Worm (Caenorhabditis elegans) whole organism, mixed stage, embryonic: ENCODE measurements around the gene rpi-2.

ENCODE experiments used
- bed-3 ChIP-seq: fragments of 200-800 bp; sonication (Bioruptor generic); optimal IDR thresholded peaks from 3 replicates; lab custom pipeline; 2018; ENCODE audit warnings: mild to moderate bottlenecking, missing genetic modification characterization, moderate library complexity, missing compliant biosample characterization
- blmp-1 ChIP-seq: fragments of 150-350 bp; optimal IDR thresholded peaks from 2 replicates; lab custom pipeline; 2014; ENCODE audit warnings: missing biosample characterization, missing genetic modification characterization
- ceh-43 ChIP-seq: fragments of 200-800 bp; sonication (Bioruptor generic); optimal IDR thresholded peaks from 2 replicates; lab custom pipeline; 2018; ENCODE audit warnings: mild to moderate bottlenecking, missing genetic modification characterization, moderate library complexity, missing compliant biosample characterization
- ceh-83 ChIP-seq: fragments of 200-800 bp; sonication (Bioruptor generic); optimal IDR thresholded peaks from 2 replicates; lab custom pipeline; 2018; ENCODE audit warnings: mild to moderate bottlenecking, missing genetic modification characterization, missing compliant biosample characterization
- ces-1 ChIP-seq: fragments of 150-350 bp; optimal IDR thresholded peaks from 2 replicates; lab custom pipeline; 2014; ENCODE audit warnings: missing biosample characterization, missing genetic modification reagents, missing genetic modification characterization
- cnd-1 ChIP-seq: fragments of 200-800 bp; sonication (Bioruptor generic); optimal IDR thresholded peaks from 2 replicates; lab custom pipeline; 2018; ENCODE audit warnings: mild to moderate bottlenecking, missing genetic modification characterization, missing compliant biosample characterization
- elt-1 ChIP-seq: sonication (generic microtip); optimal IDR thresholded peaks from 2 replicates; lab custom pipeline; 2017; ENCODE audit warnings: missing genetic modification characterization, mild to moderate bottlenecking, missing compliant biosample characterization, antibody characterized with exemption, moderate library complexity, borderline replicate concordance; ENCODE audit not compliant: insufficient read depth
- elt-3 ChIP-seq: fragments of 150-350 bp; optimal IDR thresholded peaks from 2 replicates; lab custom pipeline; 2014; ENCODE audit warnings: missing biosample characterization, missing genetic modification characterization
- flh-1 ChIP-seq: fragments of 200-800 bp; sonication (Bioruptor generic); optimal IDR thresholded peaks from 2 replicates; lab custom pipeline; 2018; ENCODE audit warnings: mild to moderate bottlenecking, missing genetic modification characterization, moderate library complexity, missing compliant biosample characterization
- ham-2 ChIP-seq: fragments of 200-800 bp; sonication (Bioruptor generic); optimal IDR thresholded peaks from 2 replicates; lab custom pipeline; 2018; ENCODE audit warnings: mild to moderate bottlenecking, missing genetic modification characterization, missing compliant biosample characterization
- lin-13 ChIP-seq: fragments of 150-350 bp; optimal IDR thresholded peaks from 2 replicates; lab custom pipeline; 2014; ENCODE audit warnings: missing biosample characterization, missing genetic modification characterization
- lin-32 ChIP-seq: fragments of 200-800 bp; sonication (Bioruptor generic); optimal IDR thresholded peaks from 2 replicates; lab custom pipeline; 2018; ENCODE audit warnings: mild to moderate bottlenecking, missing genetic modification characterization, missing compliant biosample characterization
- lsy-2 ChIP-seq: fragments of 150-350 bp; optimal IDR thresholded peaks from 2 replicates; lab custom pipeline; 2014; ENCODE audit warnings: missing biosample characterization, missing genetic modification characterization
- mab-5 ChIP-seq: fragments of 150-350 bp; optimal IDR thresholded peaks from 2 replicates; lab custom pipeline; 2014; ENCODE audit warnings: missing biosample characterization, missing genetic modification characterization
- mep-1 ChIP-seq: fragments of 150-350 bp; optimal IDR thresholded peaks from 2 replicates; lab custom pipeline; 2017; ENCODE audit warnings: missing biosample characterization, missing genetic modification reagents, missing genetic modification characterization, inconsistent platforms
- mls-2 ChIP-seq: sonication (generic microtip); optimal IDR thresholded peaks from 2 replicates; lab custom pipeline; 2016; ENCODE audit warnings: mild to moderate bottlenecking, missing genetic modification characterization, moderate library complexity, missing compliant biosample characterization
- nhr-12 ChIP-seq: fragments of 150-350 bp; optimal IDR thresholded peaks from 2 replicates; lab custom pipeline; 2014; ENCODE audit warnings: missing biosample characterization, missing genetic modification characterization
- nhr-237 ChIP-seq: fragments of 150-350 bp; optimal IDR thresholded peaks from 2 replicates; lab custom pipeline; 2014; ENCODE audit warnings: missing biosample characterization, missing genetic modification characterization
- nhr-76 ChIP-seq: sonication (generic microtip); optimal IDR thresholded peaks from 2 replicates; lab custom pipeline; 2017; ENCODE audit warnings: missing biosample characterization, missing genetic modification characterization
- pha-4 ChIP-seq: fragments of 150-350 bp; optimal IDR thresholded peaks from 2 replicates; lab custom pipeline; 2018; ENCODE audit warnings: missing biosample characterization, missing genetic modification reagents, missing genetic modification characterization
- sem-2 ChIP-seq: fragments of 200-800 bp; sonication (Bioruptor generic); optimal IDR thresholded peaks from 2 replicates; lab custom pipeline; 2018; ENCODE audit warnings: mild to moderate bottlenecking, missing genetic modification characterization, missing compliant biosample characterization
- snpc-4 ChIP-seq: fragments of 150-350 bp; optimal IDR thresholded peaks from 2 replicates; lab custom pipeline; 2014; ENCODE audit warnings: missing biosample characterization, missing genetic modification characterization
- tbx-8 ChIP-seq: fragments of 200-800 bp; sonication (Bioruptor generic); optimal IDR thresholded peaks from 2 replicates; lab custom pipeline; 2018; ENCODE audit warnings: mild to moderate bottlenecking, missing genetic modification characterization, moderate library complexity, missing compliant biosample characterization
- unc-120 ChIP-seq: sonication (generic microtip); optimal IDR thresholded peaks from 2 replicates; lab custom pipeline; 2017; ENCODE audit warnings: missing genetic modification characterization, missing compliant biosample characterization; ENCODE audit not compliant: poor library complexity, severe bottlenecking
- unc-39 ChIP-seq: fragments of 150-350 bp; optimal IDR thresholded peaks from 2 replicates; lab custom pipeline; 2014; ENCODE audit warnings: missing biosample characterization, missing genetic modification characterization
- unc-62 ChIP-seq: fragments of 150-350 bp; optimal IDR thresholded peaks from 2 replicates; lab custom pipeline; 2014; ENCODE audit warnings: missing biosample characterization, missing genetic modification reagents, missing genetic modification characterization
- zip-8 ChIP-seq: fragments of 150-350 bp; optimal IDR thresholded peaks from 2 replicates; lab custom pipeline; 2014; ENCODE audit warnings: missing biosample characterization, missing genetic modification characterization

The rpi-2 gene

ce11 chrIV:1713618-1714017 is 2.6 kb downstream of the rpi-2 start:
- TF ChIP-seq elt-1 (no peak), unc-39 (tag; lab: Kevin White, UChicago) (no peak)

- no peak for TF ChIP-seq elt-3 (tag; lab: Kevin White, UChicago)
Measured at ce11 chrIV:1715705-1716104, 4.6 kb downstream of the rpi-2 start.

- TF ChIP-seq mab-5 (tag; lab: Kevin White, UChicago): no peak
- TF ChIP-seq mep-1 (tag; lab: Kevin White, UChicago): no peak
- no peak for TF ChIP-seq nhr-12 (tag; lab: Kevin White, UChicago)
- TF ChIP-seq ces-1 (GFP tag; lab: Kevin White, UChicago): no peak
- no peak for TF ChIP-seq unc-39 (tag; lab: Kevin White, UChicago)
- TF ChIP-seq lin-32 (GFP tag; lab: Kevin White, UChicago): no peak
- no peak for TF ChIP-seq ham-2
- no peak for TF ChIP-seq bed-3
Measured at ce11 chrIV:1720474-1720873, 9.4 kb downstream of the rpi-2 start, which contains the start of gene epic-2. epic-2 (plus strand) TSS chrIV:1720790.

- TF ChIP-seq mep-1 (tag; lab: Kevin White, UChicago) (no peak), blmp-1 (tag; lab: Kevin White, UChicago) (no peak), lsy-2 (no peak), snpc-4 (tag; lab: Kevin White, UChicago) (no peak), nhr-76 (tag; lab: Kevin White, UChicago) (no peak), zip-8 (tag; lab: Kevin White, UChicago) (no peak), mls-2 (tag; lab: Kevin White, UChicago) (no peak)
- TF ChIP-seq, all 35 proteins: peak for 0
Measured at ce11 chrIV:1721610-1722009, 10.5 kb downstream of the rpi-2 start.

ce11 chrIV:1722953-1723352 is 11.9 kb downstream of the rpi-2 start:
- no peak for TF ChIP-seq cnd-1 (tag; lab: Kevin White, UChicago)
- TF ChIP-seq mls-2 (tag; lab: Kevin White, UChicago): no peak
- TF ChIP-seq tbx-8 (GFP tag; lab: Kevin White, UChicago): no peak
- TF ChIP-seq nhr-76 (tag; lab: Kevin White, UChicago): no peak
- TF ChIP-seq flh-1 (GFP tag; lab: Kevin White, UChicago): no peak
- no peak for TF ChIP-seq snpc-4 (tag; lab: Kevin White, UChicago)
- TF ChIP-seq ceh-43 (GFP tag; lab: Kevin White, UChicago): no peak
- no peak for TF ChIP-seq mab-5 (tag; lab: Kevin White, UChicago)

- TF ChIP-seq elt-3 (tag; lab: Kevin White, UChicago) (no peak), cnd-1 (tag; lab: Kevin White, UChicago) (no peak), bed-3 (no peak), nhr-237 (tag; lab: Kevin White, UChicago) (no peak)
Measured at ce11 chrIV:1724283-1724682, 13.2 kb downstream of the rpi-2 start, which contains the start of gene epic-3. epic-3 (minus strand) TSS chrIV:1724383.

- TF ChIP-seq cnd-1 (tag; lab: Kevin White, UChicago): no peak
- TF ChIP-seq mab-5 (tag; lab: Kevin White, UChicago): no peak
- TF ChIP-seq elt-1: no peak
- TF ChIP-seq tbx-8 (GFP tag; lab: Kevin White, UChicago): no peak
- no peak for TF ChIP-seq pha-4
- no peak for TF ChIP-seq blmp-1 (tag; lab: Kevin White, UChicago)
- no peak for TF ChIP-seq sem-2 (GFP tag; lab: Kevin White, UChicago)
- TF ChIP-seq unc-62 (GFP tag; lab: Kevin White, UChicago): no peak
- TF ChIP-seq nhr-237 (tag; lab: Kevin White, UChicago): no peak
- TF ChIP-seq, all 35 proteins: peak for 0
Measured at ce11 chrIV:1725888-1726287, 14.8 kb downstream of the rpi-2 start, which contains the start of gene K08D12.8. K08D12.8 (plus strand) TSS chrIV:1726188.

ce11 chrIV:1727538-1728072 is 16.5 kb downstream of the rpi-2 start:
- TF ChIP-seq ceh-83 (GFP tag; lab: Kevin White, UChicago) (no peak), elt-1 (no peak), zip-8 (tag; lab: Kevin White, UChicago) (no peak), ces-1 (GFP tag; lab: Kevin White, UChicago) (no peak), elt-3 (tag; lab: Kevin White, UChicago) (no peak), mls-2 (tag; lab: Kevin White, UChicago) (no peak), tbx-8 (GFP tag; lab: Kevin White, UChicago) (no peak), lin-13 (tag; lab: Kevin White, UChicago) (no peak), snpc-4 (tag; lab: Kevin White, UChicago) (no peak), lsy-2 (no peak), unc-120 (tag; lab: Kevin White, UChicago) (no peak), mep-1 (tag; lab: Kevin White, UChicago) (no peak), sem-2 (GFP tag; lab: Kevin White, UChicago) (no peak)
